Fruit fly (Drosophila melanogaster): ENCODE data around the gene yip2.

The yip2 gene

dm6 chr2L:9956993-9957652, 42.1 kb downstream of the yip2 start, which contains the start of the genes CG4658 and CG5846 (continued):
- TF ChIP-seq CG11902 (GFP tag; optimal IDR thresholded peaks at IDR 0.05) (peak; percentile 84), spab (GFP tag; optimal IDR thresholded peaks at IDR 0.05) (no peak), dsx (GFP tag; optimal IDR thresholded peaks at IDR 0.05; ENCODE audit: poor library complexity, severe bottlenecking) (peak; percentile 94), Hr39 (GFP tag; optimal IDR thresholded peaks at IDR 0.05) (peak; percentile 90), CG3032 (tag; optimal IDR thresholded peaks at IDR 0.05) (peak; percentile 92), vri (GFP tag; optimal IDR thresholded peaks at IDR 0.05) (peak; percentile 88), CG11762 (GFP tag; optimal IDR thresholded peaks at IDR 0.05; ENCODE audit: insufficient read depth) (peak; percentile 90), CG6276 (GFP tag; optimal IDR thresholded peaks at IDR 0.05) (no peak), net (GFP tag; optimal IDR thresholded peaks at IDR 0.05) (peak; percentile 91), esn (GFP tag; optimal IDR thresholded peaks at IDR 0.05) (peak; percentile 97), pdm3 (GFP tag; optimal IDR thresholded peaks at IDR 0.05) (peak; percentile 95), CG32006 (GFP tag; optimal IDR thresholded peaks at IDR 0.05) (peak; percentile 90), CG9139 (GFP tag; optimal IDR thresholded peaks at IDR 0.05) (no peak), Eip78C (GFP tag) (peak; percentile 98), CG10631 (GFP tag; optimal IDR thresholded peaks at IDR 0.05) (peak; percentile 93), Lpt (GFP tag; optimal IDR thresholded peaks at IDR 0.05) (peak; percentile 92), lz (GFP tag; optimal IDR thresholded peaks at IDR 0.05) (peak; percentile 93), svp (GFP tag) (peak; percentile 95), Ets96B (tag; optimal IDR thresholded peaks at IDR 0.05) (peak; percentile 95), CG8119 (GFP tag; IDR thresholded peaks at IDR 0.05) (peak; percentile 95), fkh (GFP tag; optimal IDR thresholded peaks at IDR 0.05) (peak; percentile 91), Hr38 (GFP tag; optimal IDR thresholded peaks at IDR 0.05) (no peak), Sox102F (GFP tag; optimal IDR thresholded peaks at IDR 0.05) (peak; percentile 90)

dm6 chr2L:9960758-9961157, 45.7 kb downstream of the yip2 start:
- TF ChIP-seq Ets96B (tag; optimal IDR thresholded peaks at IDR 0.05) (no peak), CG6163 (GFP tag; IDR thresholded peaks at IDR 0.05) (no peak), Sox15 (GFP tag; optimal IDR thresholded peaks at IDR 0.05) (no peak), svp (GFP tag) (peak; percentile 95), dac (GFP tag; optimal IDR thresholded peaks at IDR 0.05) (no peak)

- TF ChIP-seq CG8632 (GFP tag; optimal IDR thresholded peaks at IDR 0.05) (no peak), Lpt (GFP tag; optimal IDR thresholded peaks at IDR 0.05) (no peak), pdm3 (GFP tag; optimal IDR thresholded peaks at IDR 0.05) (peak; percentile 9), Sox15 (GFP tag; optimal IDR thresholded peaks at IDR 0.05) (no peak), OdsH (GFP tag; optimal IDR thresholded peaks at IDR 0.05) (peak; percentile 6), CG11294 (GFP tag; IDR thresholded peaks at IDR 0.05) (no peak), CG10631 (GFP tag; optimal IDR thresholded peaks at IDR 0.05) (no peak), CG3919 (GFP tag; optimal IDR thresholded peaks at IDR 0.05) (no peak), Ets21C (GFP tag; optimal IDR thresholded peaks at IDR 0.05) (no peak), esn (GFP tag; optimal IDR thresholded peaks at IDR 0.05) (peak; percentile 36), Eip78C (GFP tag) (peak; percentile 72), svp (GFP tag) (peak; percentile 69), Met (GFP tag; optimal IDR thresholded peaks at IDR 0.05) (peak; percentile 25), CG6792 (GFP tag; optimal IDR thresholded peaks at IDR 0.05) (no peak), CG3032 (tag; optimal IDR thresholded peaks at IDR 0.05) (no peak), achi (GFP tag; optimal IDR thresholded peaks at IDR 0.05) (peak; percentile 13), eg (GFP tag; IDR thresholded peaks at IDR 0.05) (no peak), CG6854 (GFP tag; optimal IDR thresholded peaks at IDR 0.05) (peak; percentile 50), net (GFP tag; optimal IDR thresholded peaks at IDR 0.05) (no peak)
These were observed 48.6 kb downstream of the yip2 start, which contains the start of gene CG5850 for dm6 chr2L:9963603-9964042. CG5850 (minus strand) TSS chr2L:9963949.

Data from whole organism, prepupa.